Worm (Caenorhabditis elegans) whole organism, L1 larva: ENCODE data around the gene W06D11.1.

Experiments used
- ama-1 ChIP-seq: fragments of 150-350 bp; optimal IDR thresholded peaks from 2 replicates; lab custom pipeline; 2014
- ceh-90 ChIP-seq: sonication (generic microtip); optimal IDR thresholded peaks from 2 replicates; lab custom pipeline; 2016; ENCODE audit warnings: missing genetic modification characterization, missing compliant biosample characterization
- elt-3 ChIP-seq, 6 experiments: fragments of 150-350 bp in 1 of 6; sonication (generic microtip); optimal IDR thresholded peaks; 2 replicates each; lab custom pipeline; 2017 to 2018; ENCODE audit warnings: missing biosample characterization in 6 of 6, missing genetic modification characterization in 6 of 6, inconsistent platforms in 1 of 6
- ets-5 ChIP-seq: fragments of 200-800 bp; sonication (Bioruptor generic); IDR thresholded peaks from 2 replicates; pipeline ENCODE4 v1.3.6; 2022; ENCODE audit warnings: missing genetic modification characterization, missing compliant biosample characterization
- hlh-17 ChIP-seq: fragments of 200-800 bp; sonication (Bioruptor generic); optimal IDR thresholded peaks from 2 replicates; lab custom pipeline; 2018; ENCODE audit warnings: missing genetic modification characterization, mild to moderate bottlenecking, missing compliant biosample characterization, moderate library complexity, borderline replicate concordance
- irx-1 ChIP-seq: sonication (generic microtip); optimal IDR thresholded peaks from 2 replicates; lab custom pipeline; 2016; ENCODE audit warnings: missing genetic modification characterization, missing compliant biosample characterization
- lin-35 ChIP-seq, 2 experiments: fragments of 150-350 bp; optimal IDR thresholded peaks; 2 replicates each; lab custom pipeline; 2014; ENCODE audit warnings: missing biosample characterization in 2 of 2, missing genetic modification characterization in 2 of 2, missing genetic modification reagents in 2 of 2
- lir-3 ChIP-seq: sonication (generic microtip); optimal IDR thresholded peaks from 2 replicates; lab custom pipeline; 2016; ENCODE audit warnings: mild to moderate bottlenecking, missing genetic modification characterization, moderate library complexity, missing compliant biosample characterization; ENCODE audit not compliant: poor library complexity
- mab-9 ChIP-seq: fragments of 200-800 bp; sonication (Bioruptor generic); IDR thresholded peaks from 2 replicates; pipeline ENCODE4 v1.3.6; 2022; ENCODE audit warnings: missing genetic modification reagents, missing genetic modification characterization, missing compliant biosample characterization
- mep-1 ChIP-seq: fragments of 150-350 bp; optimal IDR thresholded peaks from 2 replicates; lab custom pipeline; 2014; ENCODE audit warnings: missing biosample characterization, missing genetic modification characterization
- skn-1 ChIP-seq: fragments of 150-350 bp; optimal IDR thresholded peaks from 2 replicates; lab custom pipeline; 2014; ENCODE audit warnings: missing biosample characterization, missing genetic modification characterization
- sup-37 ChIP-seq: fragments of 200-800 bp; sonication (Bioruptor generic); optimal IDR thresholded peaks from 2 replicates; lab custom pipeline; 2018; ENCODE audit warnings: mild to moderate bottlenecking, missing genetic modification characterization, missing compliant biosample characterization
- unc-130 ChIP-seq: fragments of 150-350 bp; optimal IDR thresholded peaks from 2 replicates; lab custom pipeline; 2017; ENCODE audit warnings: missing biosample characterization, missing genetic modification characterization, inconsistent platforms
- vab-15 ChIP-seq: sonication (generic microtip); optimal IDR thresholded peaks from 2 replicates; lab custom pipeline; 2017; ENCODE audit warnings: missing genotype, mild to moderate bottlenecking, missing genetic modification characterization, missing compliant biosample characterization
- ztf-4 ChIP-seq: fragments of 150-350 bp; optimal IDR thresholded peaks from 2 replicates; lab custom pipeline; 2014; ENCODE audit warnings: missing biosample characterization, missing genetic modification characterization

W06D11.1 gene

DNA sequence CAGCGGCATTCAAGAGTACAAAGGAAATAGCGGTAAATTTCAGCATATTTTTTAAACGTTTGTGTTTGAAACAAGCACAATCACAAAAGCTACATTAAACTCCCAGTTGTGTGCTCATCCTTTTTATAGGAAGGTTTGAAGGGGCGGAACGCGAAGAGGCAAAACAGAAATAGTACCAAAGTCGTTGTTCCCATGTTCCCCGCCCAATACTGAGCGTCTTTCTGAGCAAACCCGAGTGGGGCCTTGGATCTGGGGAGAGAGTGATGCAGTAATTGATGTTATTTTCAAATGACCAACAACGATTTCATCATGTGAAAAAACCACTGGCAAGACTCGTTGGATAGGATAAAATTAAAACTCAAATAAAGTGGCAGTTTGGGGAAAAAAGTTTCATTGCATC, 47.0 kb downstream of the W06D11.1 start, which contains the start of gene zig-2:
Gene zig-2 (minus strand): TSS at position 101 of the 400 bp plus-strand sequence.
- TF ChIP-seq ets-5 (GFP tag; lab: Robert Waterston, UW) (no peak), hlh-17 (GFP tag; lab: Kevin White, UChicago) (no peak), irx-1 (tag; lab: Kevin White, UChicago) (no peak)
- TF ChIP-seq, all 84 proteins: peak for 0

DNA sequence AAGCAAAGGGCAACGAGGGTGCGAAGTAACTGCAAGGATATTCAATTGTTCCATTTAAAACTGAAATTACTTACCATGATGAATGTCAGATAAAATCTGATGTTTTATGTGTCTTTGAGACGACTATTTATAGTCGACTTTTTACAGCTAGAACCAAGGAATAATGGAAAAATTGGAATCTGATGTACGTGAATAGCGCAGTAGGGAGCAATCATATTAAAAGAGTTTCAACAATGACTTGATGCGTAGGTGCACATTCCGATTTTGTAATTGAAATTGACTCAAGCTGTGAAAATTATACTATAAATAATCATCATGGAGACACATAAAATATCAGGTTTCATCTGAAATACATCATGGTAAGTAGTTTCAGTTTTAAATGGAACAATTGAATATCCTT, 48.9 kb downstream of the W06D11.1 start, which contains the start of the genes nspc-9 and nspc-10:
Gene nspc-9 (minus strand): TSS at position 101 of the 400 bp plus-strand sequence.
Gene nspc-10 (plus strand): TSS at position 331 of the 400 bp plus-strand sequence.
- TF ChIP-seq lir-3 (tag; lab: Kevin White, UChicago) (no peak), lin-35 (GFP tag; optimal IDR thresholded peaks at IDR 0.05; lab: Kevin White, UChicago) (no peak), mab-9 (GFP tag; lab: Robert Waterston, UW) (no peak), vab-15 (tag; lab: Kevin White, UChicago) (no peak), unc-130 (no peak), ceh-90 (tag; lab: Kevin White, UChicago) (no peak), sup-37 (GFP tag; lab: Kevin White, UChicago) (no peak), mep-1 (tag; lab: Kevin White, UChicago) (no peak), ama-1 (lab: Kevin White, UChicago) (no peak), ztf-4 (no peak), skn-1 (no peak), elt-3 (tag; optimal IDR thresholded peaks at IDR 0.05; lab: Kevin White, UChicago) (no peak)
